Fruit fly (Drosophila melanogaster) whole organism, adult: Measurements from ENCODE around the gene Slbp.

Experiments
- CG11617 ChIP-seq: fragments of 200-800 bp; sonication (Bioruptor generic); optimal IDR thresholded peaks from 2 replicates; lab custom pipeline; 2017; ENCODE audit warnings: mild to moderate bottlenecking, missing biosample characterization, missing genetic modification reagents, missing genetic modification characterization
- CG12768 ChIP-seq: fragments of 200-800 bp; sonication (Bioruptor generic); optimal IDR thresholded peaks from 2 replicates; lab custom pipeline; 2017; ENCODE audit warnings: missing biosample characterization, missing genetic modification characterization, mild to moderate bottlenecking, moderate library complexity, missing genetic modification reagents
- CG14711 ChIP-seq: fragments of 200-800 bp; sonication (Bioruptor generic); optimal IDR thresholded peaks from 2 replicates; lab custom pipeline; 2018; ENCODE audit warnings: missing biosample characterization, mild to moderate bottlenecking, missing genetic modification characterization, moderate library complexity
- CG5204 ChIP-seq: fragments of 200-800 bp; sonication (Bioruptor generic); optimal IDR thresholded peaks from 2 replicates; lab custom pipeline; 2016; ENCODE audit warnings: missing biosample characterization, missing genetic modification characterization
- CG7101 ChIP-seq: fragments of 200-800 bp; sonication (Bioruptor generic); optimal IDR thresholded peaks from 2 replicates; lab custom pipeline; 2018; ENCODE audit warnings: missing biosample characterization, mild to moderate bottlenecking, missing genetic modification characterization, moderate library complexity
- Clk ChIP-seq: fragments of 200-800 bp; sonication (Bioruptor generic); optimal IDR thresholded peaks from 2 replicates; lab custom pipeline; 2017; ENCODE audit warnings: missing biosample characterization, missing genetic modification characterization
- Hr96 ChIP-seq: fragments of 200-800 bp; sonication (Bioruptor generic); optimal IDR thresholded peaks from 2 replicates; lab custom pipeline; 2016; ENCODE audit warnings: missing biosample characterization, missing genetic modification characterization
- bab1 ChIP-seq: fragments of 200-800 bp; sonication (Bioruptor generic); optimal IDR thresholded peaks from 3 replicates; lab custom pipeline; 2019; ENCODE audit warnings: missing biosample characterization, mild to moderate bottlenecking, missing genetic modification characterization, moderate library complexity
- cic ChIP-seq: fragments of 200-800 bp; sonication (Bioruptor generic); optimal IDR thresholded peaks from 2 replicates; lab custom pipeline; 2017; ENCODE audit warnings: missing biosample characterization, mild to moderate bottlenecking, missing genetic modification characterization, moderate library complexity
- kay ChIP-seq: fragments of 200-800 bp; sonication (Bioruptor generic); peaks from one replicate; lab custom pipeline; 2016; ENCODE audit warnings: missing biosample characterization, missing genetic modification characterization, borderline replicate concordance
- ovo ChIP-seq: fragments of 200-800 bp; sonication (Bioruptor generic); optimal IDR thresholded peaks from 2 replicates; lab custom pipeline; 2016; ENCODE audit warnings: missing biosample characterization, missing genetic modification characterization
- pad ChIP-seq: fragments of 200-800 bp; sonication (Bioruptor generic); optimal IDR thresholded peaks from 3 replicates; lab custom pipeline; 2017; ENCODE audit warnings: missing biosample characterization, missing genetic modification characterization, mild to moderate bottlenecking, moderate library complexity, missing genetic modification reagents
- toe ChIP-seq: fragments of 200-800 bp; sonication (Bioruptor generic); optimal IDR thresholded peaks from 2 replicates; lab custom pipeline; 2016; ENCODE audit warnings: missing biosample characterization, missing genetic modification characterization

dm6 chr3R:29153197-29153644 lies at the start of gene Slbp, which contains the start of gene Rpn2:
- TF ChIP-seq pad (peak; percentile 72), toe (GFP tag; lab: Kevin White, UChicago) (no peak), CG12768 (GFP tag; lab: Kevin White, UChicago) (peak; percentile 63), CG5204 (no peak), bab1 (peak; percentile 88), ovo (GFP tag; lab: Kevin White, UChicago) (peak; percentile 6), kay (GFP tag; lab: Kevin White, UChicago) (no peak), CG14711 (tag; lab: Kevin White, UChicago) (peak; percentile 73), Clk (GFP tag; lab: Kevin White, UChicago) (peak; percentile 61), CG7101 (peak; percentile 74), CG11617 (GFP tag; lab: Kevin White, UChicago) (peak; percentile 61), cic (GFP tag; lab: Kevin White, UChicago) (peak; percentile 47), Hr96 (GFP tag; lab: Kevin White, UChicago) (peak; percentile 75)
